Worm (Caenorhabditis elegans) whole organism, late embryonic: ENCODE measurements around the gene Y51A2D.13.

Experiments used
- C38D4.7 ChIP-seq: fragments of 200-800 bp; sonication (Bioruptor generic); optimal IDR thresholded peaks from 2 replicates; lab custom pipeline; 2018; ENCODE audit warnings: mild to moderate bottlenecking, missing genetic modification characterization, moderate library complexity, missing compliant biosample characterization
- K02D7.2 ChIP-seq: sonication (generic microtip); optimal IDR thresholded peaks from 2 replicates; lab custom pipeline; 2017; ENCODE audit warnings: mild to moderate bottlenecking, missing genetic modification characterization, missing compliant biosample characterization
- K09A11.1 ChIP-seq: sonication (generic microtip); optimal IDR thresholded peaks from 2 replicates; lab custom pipeline; 2017; ENCODE audit warnings: antibody characterized with exemption, mild to moderate bottlenecking, missing genetic modification characterization, missing compliant biosample characterization; ENCODE audit not compliant: insufficient read depth
- Y22D7AL.16 ChIP-seq: sonication (generic microtip); optimal IDR thresholded peaks from 2 replicates; lab custom pipeline; 2016; ENCODE audit warnings: missing genetic modification characterization, missing compliant biosample characterization
- ahr-1 ChIP-seq: sonication (generic microtip); optimal IDR thresholded peaks from 2 replicates; lab custom pipeline; 2016; ENCODE audit warnings: missing genetic modification characterization, missing compliant biosample characterization
- ceh-14 ChIP-seq: sonication (generic microtip); optimal IDR thresholded peaks from 2 replicates; lab custom pipeline; 2016; ENCODE audit warnings: missing genotype, missing genetic modification characterization, missing compliant biosample characterization
- ceh-18 ChIP-seq: sonication (generic microtip); optimal IDR thresholded peaks from 2 replicates; lab custom pipeline; 2016; ENCODE audit warnings: missing genetic modification characterization, missing compliant biosample characterization
- ceh-22 ChIP-seq: sonication (generic microtip); optimal IDR thresholded peaks from 2 replicates; lab custom pipeline; 2017; ENCODE audit warnings: missing biosample characterization, missing genetic modification characterization
- ceh-31 ChIP-seq: sonication (generic microtip); optimal IDR thresholded peaks from 2 replicates; lab custom pipeline; 2016; ENCODE audit warnings: missing genetic modification characterization, missing compliant biosample characterization
- ceh-34 ChIP-seq: sonication (generic microtip); optimal IDR thresholded peaks from 2 replicates; lab custom pipeline; 2016; ENCODE audit warnings: mild to moderate bottlenecking, missing genetic modification characterization, missing compliant biosample characterization
- ceh-45 ChIP-seq: fragments of 200-800 bp; sonication (Bioruptor generic); IDR thresholded peaks from 2 replicates; pipeline ENCODE4 v1.3.6; 2022; ENCODE audit warnings: missing genetic modification reagents, missing genetic modification characterization, missing compliant biosample characterization
- ceh-48 ChIP-seq: sonication (generic microtip); optimal IDR thresholded peaks from 2 replicates; lab custom pipeline; 2016; ENCODE audit warnings: missing genetic modification characterization, inconsistent platforms, missing compliant biosample characterization
- che-1 ChIP-seq: sonication (generic microtip); optimal IDR thresholded peaks from 2 replicates; lab custom pipeline; 2016; ENCODE audit warnings: mild to moderate bottlenecking, missing genetic modification characterization, missing compliant biosample characterization
- dmd-4 ChIP-seq: sonication (generic microtip); optimal IDR thresholded peaks from 2 replicates; lab custom pipeline; 2016; ENCODE audit warnings: borderline replicate concordance, missing genetic modification characterization, missing compliant biosample characterization
- dve-1 ChIP-seq: sonication (generic microtip); optimal IDR thresholded peaks from 2 replicates; lab custom pipeline; 2017; ENCODE audit warnings: antibody characterized with exemption, mild to moderate bottlenecking, missing genetic modification characterization, missing compliant biosample characterization
- elt-4 ChIP-seq: sonication (generic microtip); optimal IDR thresholded peaks from 2 replicates; lab custom pipeline; 2016; ENCODE audit warnings: missing genetic modification characterization, missing compliant biosample characterization
- fkh-10 ChIP-seq: fragments of 150-350 bp; optimal IDR thresholded peaks from 2 replicates; lab custom pipeline; 2014; ENCODE audit warnings: missing biosample characterization, missing genetic modification reagents, missing genetic modification characterization
- hlh-13 ChIP-seq: fragments of 200-800 bp; sonication (Bioruptor generic); optimal IDR thresholded peaks from 2 replicates; lab custom pipeline; 2018; ENCODE audit warnings: mild to moderate bottlenecking, missing genetic modification characterization, missing compliant biosample characterization
- hlh-30 ChIP-seq: sonication (generic microtip); optimal IDR thresholded peaks from 2 replicates; lab custom pipeline; 2017; ENCODE audit warnings: antibody characterized with exemption, missing genetic modification characterization, missing compliant biosample characterization; ENCODE audit not compliant: insufficient read depth
- madf-2 ChIP-seq: sonication (generic microtip); optimal IDR thresholded peaks from 2 replicates; lab custom pipeline; 2017; ENCODE audit warnings: missing genetic modification characterization, missing compliant biosample characterization
- mec-3 ChIP-seq: sonication (generic microtip); optimal IDR thresholded peaks from 2 replicates; lab custom pipeline; 2016; ENCODE audit warnings: borderline replicate concordance, missing genetic modification characterization, missing compliant biosample characterization
- odd-2 ChIP-seq: sonication (generic microtip); optimal IDR thresholded peaks from 2 replicates; lab custom pipeline; 2017; ENCODE audit warnings: antibody characterized with exemption, mild to moderate bottlenecking, missing genetic modification characterization, missing compliant biosample characterization
- pat-9 ChIP-seq: fragments of 200-800 bp; sonication (Bioruptor generic); optimal IDR thresholded peaks from 2 replicates; lab custom pipeline; 2018; ENCODE audit warnings: mild to moderate bottlenecking, missing genetic modification characterization, moderate library complexity, missing compliant biosample characterization
- pax-1 ChIP-seq: fragments of 150-350 bp; optimal IDR thresholded peaks from 2 replicates; lab custom pipeline; 2014; ENCODE audit warnings: missing biosample characterization, missing genetic modification characterization
- pha-4 ChIP-seq: fragments of 150-350 bp; optimal IDR thresholded peaks from 2 replicates; lab custom pipeline; 2018; ENCODE audit warnings: missing biosample characterization, missing genetic modification reagents, missing genetic modification characterization
- pqm-1 ChIP-seq: sonication (generic microtip); optimal IDR thresholded peaks from 2 replicates; lab custom pipeline; 2016; ENCODE audit warnings: missing genetic modification characterization, missing compliant biosample characterization
- ref-2 ChIP-seq: sonication (generic microtip); optimal IDR thresholded peaks from 2 replicates; lab custom pipeline; 2016; ENCODE audit warnings: missing genetic modification characterization, missing compliant biosample characterization
- rnt-1 ChIP-seq: sonication (generic microtip); optimal IDR thresholded peaks from 2 replicates; lab custom pipeline; 2016; ENCODE audit warnings: missing genetic modification characterization, missing compliant biosample characterization
- sox-2 ChIP-seq: fragments of 200-800 bp; sonication (Bioruptor generic); IDR thresholded peaks from 2 replicates; pipeline ENCODE4 v1.3.6; 2022; ENCODE audit warnings: missing genetic modification reagents, missing genetic modification characterization, missing compliant biosample characterization
- syd-9 ChIP-seq: sonication (generic microtip); optimal IDR thresholded peaks from 2 replicates; lab custom pipeline; 2016; ENCODE audit warnings: mild to moderate bottlenecking, missing genetic modification characterization, moderate library complexity, missing compliant biosample characterization
- tbx-2 ChIP-seq: sonication (generic microtip); optimal IDR thresholded peaks from 2 replicates; lab custom pipeline; 2016; ENCODE audit warnings: missing genetic modification characterization, missing compliant biosample characterization
- ttx-3 ChIP-seq: sonication (generic microtip); optimal IDR thresholded peaks from 2 replicates; lab custom pipeline; 2016; ENCODE audit warnings: missing genetic modification reagents, missing genetic modification characterization, missing compliant biosample characterization
- unc-42 ChIP-seq: sonication (generic microtip); optimal IDR thresholded peaks from 2 replicates; lab custom pipeline; 2016; ENCODE audit warnings: missing genotype, missing genetic modification characterization, missing compliant biosample characterization
- unc-55 ChIP-seq: sonication (generic microtip); optimal IDR thresholded peaks from 2 replicates; lab custom pipeline; 2017; ENCODE audit warnings: missing biosample characterization, missing genetic modification reagents, missing genetic modification characterization
- ztf-16 ChIP-seq: sonication (generic microtip); optimal IDR thresholded peaks from 2 replicates; lab custom pipeline; 2017; ENCODE audit warnings: missing genetic modification characterization, missing compliant biosample characterization

Gene Y51A2D.13

ce11 chrV:18573199-18573598 lies 6.4 kb downstream of the Y51A2D.13 start:
- no peak for TF ChIP-seq syd-9 (tag; lab: Kevin White, UChicago)

DNA sequence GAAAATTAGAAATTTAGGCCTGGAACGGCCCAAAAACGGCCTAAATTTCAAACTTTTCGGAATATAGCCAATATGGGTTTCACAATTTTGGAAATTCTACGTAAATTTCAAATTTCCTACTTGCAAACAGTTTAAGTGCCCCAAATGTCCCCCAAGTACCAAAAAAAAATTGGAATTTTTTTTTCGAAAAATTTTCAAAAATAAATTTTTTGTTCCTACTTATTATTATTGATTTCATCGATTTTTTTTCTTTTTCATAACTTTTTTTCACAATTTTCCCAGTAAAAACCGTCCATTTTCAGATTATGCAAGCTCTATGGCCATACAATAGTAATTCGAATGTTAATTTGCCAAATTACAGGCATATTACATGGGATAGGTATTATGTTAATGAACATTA lies 8.1 kb downstream of the Y51A2D.13 start, which contains the start of gene Y51A2D.21:
Y51A2D.21 (plus strand) TSS at position 301 of the 400 bp plus-strand sequence.
- TF ChIP-seq pha-4 (tag; lab: Kevin White, UChicago) (no peak), K09A11.1 (tag; lab: Kevin White, UChicago) (no peak), ceh-18 (tag; lab: Kevin White, UChicago) (no peak), elt-4 (tag; lab: Kevin White, UChicago) (no peak), ttx-3 (tag; lab: Kevin White, UChicago) (no peak), ztf-16 (tag; lab: Kevin White, UChicago) (no peak), tbx-2 (tag; lab: Kevin White, UChicago) (no peak), pqm-1 (tag; lab: Kevin White, UChicago) (no peak), pat-9 (tag; lab: Kevin White, UChicago) (no peak), rnt-1 (tag; lab: Kevin White, UChicago) (no peak), hlh-30 (no peak), che-1 (no peak), mec-3 (tag; lab: Kevin White, UChicago) (no peak), odd-2 (tag; lab: Kevin White, UChicago) (no peak), Y22D7AL.16 (tag; lab: Kevin White, UChicago) (no peak), C38D4.7 (GFP tag; lab: Kevin White, UChicago) (no peak), sox-2 (GFP tag; lab: Robert Waterston, UW) (no peak), unc-42 (no peak)
- TF ChIP-seq, all 69 proteins: peak for 0

DNA sequence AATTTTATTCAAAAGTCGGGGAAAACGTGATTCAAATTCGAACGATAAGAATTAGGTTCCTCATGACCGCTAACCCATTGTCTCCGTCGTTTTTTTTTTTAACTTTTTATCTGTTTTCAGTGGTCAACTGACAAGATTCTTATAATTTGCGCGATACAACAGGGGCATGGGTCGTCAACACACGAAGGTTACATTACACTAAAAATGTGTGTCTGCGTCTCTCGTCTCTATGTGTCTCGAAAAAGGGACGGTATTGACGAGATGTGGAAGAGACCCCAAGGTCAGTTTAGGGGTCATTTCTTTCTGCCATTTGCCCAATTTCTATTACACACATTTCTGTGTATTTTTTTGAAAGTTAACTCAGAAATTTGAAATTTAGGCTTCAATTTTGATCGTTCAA lies 10.1 kb downstream of the Y51A2D.13 start:
- no peak for TF ChIP-seq sox-2 (GFP tag; lab: Robert Waterston, UW)
- TF ChIP-seq ceh-48 (tag; lab: Kevin White, UChicago) = no peak
- no peak for TF ChIP-seq ref-2 (tag; lab: Kevin White, UChicago)
- TF ChIP-seq dve-1 (tag; lab: Kevin White, UChicago) = no peak
- no peak for TF ChIP-seq hlh-13 (GFP tag; lab: Kevin White, UChicago)
- TF ChIP-seq madf-2 (tag; lab: Kevin White, UChicago) = no peak
- TF ChIP-seq pha-4 (tag; lab: Kevin White, UChicago) = no peak
- TF ChIP-seq pax-1 (tag; lab: Kevin White, UChicago) = no peak
- no peak for TF ChIP-seq dmd-4 (tag; lab: Kevin White, UChicago)

DNA sequence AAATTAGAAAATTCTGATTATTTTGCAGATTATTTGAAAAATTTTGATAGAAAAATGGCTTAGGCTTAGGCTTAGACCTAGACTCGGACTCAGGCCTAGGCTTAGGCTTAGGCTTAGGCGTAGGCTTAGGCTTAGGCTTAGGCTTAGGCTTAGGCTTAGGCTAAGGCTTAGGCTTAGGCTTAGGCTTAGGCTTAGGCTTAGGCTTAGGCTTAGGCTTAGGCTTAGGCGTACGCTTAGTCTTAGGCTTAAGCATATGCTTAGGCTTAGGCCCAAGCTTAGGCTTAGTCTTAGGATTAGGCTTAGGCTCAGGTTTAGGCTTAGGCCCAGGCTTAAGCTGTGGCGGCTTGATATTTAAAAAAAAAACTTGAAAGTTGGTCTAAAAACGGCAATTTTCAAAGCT lies 13.2 kb downstream of the Y51A2D.13 start:
- peak; percentile 77 for TF ChIP-seq dve-1 (tag; lab: Kevin White, UChicago)

- peak; percentile 91 for TF ChIP-seq dve-1 (tag; lab: Kevin White, UChicago)
- no peak for TF ChIP-seq ceh-31 (tag; lab: Kevin White, UChicago)
Observed at ce11 chrV:18565621-18566020, 14.0 kb downstream of the Y51A2D.13 start.

DNA sequence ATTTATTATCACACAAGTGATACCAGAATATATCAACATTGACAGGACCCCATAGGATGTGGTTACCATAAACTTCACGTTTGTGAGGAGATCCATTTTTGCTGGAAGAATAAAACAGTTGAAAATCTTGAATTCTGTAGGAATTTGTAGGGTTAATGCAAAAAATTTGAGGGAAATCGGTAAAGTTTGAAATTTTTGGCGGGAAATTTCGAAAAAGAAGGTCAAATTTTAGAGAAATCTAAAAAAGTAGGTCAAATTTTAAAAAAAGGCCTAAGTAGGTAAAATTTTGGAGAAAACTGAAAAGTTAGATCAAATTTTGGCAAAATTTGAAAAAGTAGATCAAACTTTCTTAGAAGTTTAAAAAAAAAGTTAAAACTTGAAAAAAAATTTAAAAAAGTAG lies 14.8 kb downstream of the Y51A2D.13 start, which contains the start of gene srg-34:
srg-34 (minus strand) TSS at position 101 of the 400 bp plus-strand sequence.
- TF ChIP-seq unc-55 (GFP tag; lab: Kevin White, UChicago) (no peak), odd-2 (tag; lab: Kevin White, UChicago) (no peak), syd-9 (tag; lab: Kevin White, UChicago) (no peak)

DNA sequence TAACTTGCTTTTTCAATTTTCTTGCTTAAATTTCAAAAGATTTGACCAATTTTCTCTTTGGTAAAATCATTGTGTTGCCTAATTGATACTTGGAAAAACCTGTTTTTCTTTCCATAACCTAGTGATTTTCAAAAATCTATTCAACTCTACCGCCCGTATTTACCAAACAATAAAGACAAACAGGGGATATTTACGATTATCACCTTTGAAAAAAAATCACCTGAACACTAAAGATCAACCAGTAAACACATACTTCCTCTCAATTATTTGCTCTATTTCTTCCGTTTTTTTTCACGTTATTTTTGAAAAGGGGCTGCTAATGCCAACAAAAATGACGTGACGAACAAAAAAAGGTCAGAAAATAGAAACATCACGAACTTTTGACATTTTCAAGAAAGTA lies 18.6 kb downstream of the Y51A2D.13 start:
- TF ChIP-seq sox-2 (GFP tag; lab: Robert Waterston, UW) = no peak
- no peak for TF ChIP-seq ceh-48 (tag; lab: Kevin White, UChicago)
- no peak for TF ChIP-seq ahr-1
- TF ChIP-seq pqm-1 (tag; lab: Kevin White, UChicago) = no peak
- no peak for TF ChIP-seq unc-55 (GFP tag; lab: Kevin White, UChicago)
- no peak for TF ChIP-seq ceh-14 (tag; lab: Kevin White, UChicago)
- no peak for TF ChIP-seq ceh-22 (tag; lab: Kevin White, UChicago)
- no peak for TF ChIP-seq ceh-34
- no peak for TF ChIP-seq ztf-16 (tag; lab: Kevin White, UChicago)
- no peak for TF ChIP-seq tbx-2 (tag; lab: Kevin White, UChicago)
- no peak for TF ChIP-seq ceh-45 (GFP tag; lab: Robert Waterston, UW)
- no peak for TF ChIP-seq K02D7.2 (tag; lab: Kevin White, UChicago)
- no peak for TF ChIP-seq Y22D7AL.16 (tag; lab: Kevin White, UChicago)
- TF ChIP-seq dve-1 (tag; lab: Kevin White, UChicago) = no peak
- no peak for TF ChIP-seq mec-3 (tag; lab: Kevin White, UChicago)
- no peak for TF ChIP-seq fkh-10 (GFP tag; lab: Kevin White, UChicago)
- no peak for TF ChIP-seq K09A11.1 (tag; lab: Kevin White, UChicago)
- TF ChIP-seq, all 69 proteins: peak for 0
